Worm (Caenorhabditis elegans) whole organism, late embryonic: ENCODE results near the gene unc-22.

Experiments
- C08G9.2 ChIP-seq: sonication (generic microtip); optimal IDR thresholded peaks from 2 replicates; lab custom pipeline; 2016; ENCODE audit warnings: mild to moderate bottlenecking, missing genetic modification characterization, moderate library complexity, missing compliant biosample characterization
- K09A11.1 ChIP-seq: sonication (generic microtip); optimal IDR thresholded peaks from 2 replicates; lab custom pipeline; 2017; ENCODE audit warnings: antibody characterized with exemption, mild to moderate bottlenecking, missing genetic modification characterization, missing compliant biosample characterization; ENCODE audit not compliant: insufficient read depth
- T23F11.4 ChIP-seq: fragments of 200-800 bp; sonication (Bioruptor generic); optimal IDR thresholded peaks from 2 replicates; lab custom pipeline; 2018; ENCODE audit warnings: mild to moderate bottlenecking, missing genetic modification characterization, missing compliant biosample characterization
- Y22D7AL.16 ChIP-seq: sonication (generic microtip); optimal IDR thresholded peaks from 2 replicates; lab custom pipeline; 2016; ENCODE audit warnings: missing genetic modification characterization, missing compliant biosample characterization
- ahr-1 ChIP-seq: sonication (generic microtip); optimal IDR thresholded peaks from 2 replicates; lab custom pipeline; 2016; ENCODE audit warnings: missing genetic modification characterization, missing compliant biosample characterization
- ceh-14 ChIP-seq: sonication (generic microtip); optimal IDR thresholded peaks from 2 replicates; lab custom pipeline; 2016; ENCODE audit warnings: missing genotype, missing genetic modification characterization, missing compliant biosample characterization
- ceh-18 ChIP-seq: sonication (generic microtip); optimal IDR thresholded peaks from 2 replicates; lab custom pipeline; 2016; ENCODE audit warnings: missing genetic modification characterization, missing compliant biosample characterization
- ceh-2 ChIP-seq: sonication (generic microtip); optimal IDR thresholded peaks from 2 replicates; lab custom pipeline; 2016; ENCODE audit warnings: missing genotype, missing genetic modification characterization, missing compliant biosample characterization
- ceh-24 ChIP-seq: sonication (generic microtip); optimal IDR thresholded peaks from 2 replicates; lab custom pipeline; 2016; ENCODE audit warnings: mild to moderate bottlenecking, missing genetic modification characterization, missing compliant biosample characterization
- ceh-31 ChIP-seq: sonication (generic microtip); optimal IDR thresholded peaks from 2 replicates; lab custom pipeline; 2016; ENCODE audit warnings: missing genetic modification characterization, missing compliant biosample characterization
- ceh-45 ChIP-seq: fragments of 200-800 bp; sonication (Bioruptor generic); IDR thresholded peaks from 2 replicates; pipeline ENCODE4 v1.3.6; 2022; ENCODE audit warnings: missing genetic modification reagents, missing genetic modification characterization, missing compliant biosample characterization
- ceh-6 ChIP-seq: fragments of 200-800 bp; sonication (Bioruptor generic); optimal IDR thresholded peaks from 2 replicates; lab custom pipeline; 2018; ENCODE audit warnings: mild to moderate bottlenecking, missing genetic modification characterization, missing compliant biosample characterization
- che-1 ChIP-seq: sonication (generic microtip); optimal IDR thresholded peaks from 2 replicates; lab custom pipeline; 2016; ENCODE audit warnings: mild to moderate bottlenecking, missing genetic modification characterization, missing compliant biosample characterization
- dve-1 ChIP-seq: sonication (generic microtip); optimal IDR thresholded peaks from 2 replicates; lab custom pipeline; 2017; ENCODE audit warnings: antibody characterized with exemption, mild to moderate bottlenecking, missing genetic modification characterization, missing compliant biosample characterization
- ets-4 ChIP-seq: sonication (generic microtip); optimal IDR thresholded peaks from 2 replicates; lab custom pipeline; 2016; ENCODE audit warnings: missing genetic modification characterization, missing compliant biosample characterization
- eyg-1 ChIP-seq: sonication (generic microtip); optimal IDR thresholded peaks from 2 replicates; lab custom pipeline; 2016; ENCODE audit warnings: missing genotype, missing genetic modification characterization, missing compliant biosample characterization
- fkh-10 ChIP-seq: fragments of 150-350 bp; optimal IDR thresholded peaks from 2 replicates; lab custom pipeline; 2014; ENCODE audit warnings: missing biosample characterization, missing genetic modification reagents, missing genetic modification characterization
- gmeb-2 ChIP-seq: sonication (generic microtip); optimal IDR thresholded peaks from 2 replicates; lab custom pipeline; 2016; ENCODE audit warnings: missing genetic modification characterization, inconsistent platforms, missing compliant biosample characterization
- hlh-30 ChIP-seq: sonication (generic microtip); optimal IDR thresholded peaks from 2 replicates; lab custom pipeline; 2017; ENCODE audit warnings: antibody characterized with exemption, missing genetic modification characterization, missing compliant biosample characterization; ENCODE audit not compliant: insufficient read depth
- hlh-8 ChIP-seq: sonication (generic microtip); optimal IDR thresholded peaks from 2 replicates; lab custom pipeline; 2016; ENCODE audit warnings: missing genotype, missing genetic modification characterization, missing compliant biosample characterization
- lin-11 ChIP-seq: fragments of 200-800 bp; sonication (Bioruptor generic); optimal IDR thresholded peaks from 2 replicates; lab custom pipeline; 2018; ENCODE audit warnings: mild to moderate bottlenecking, missing genetic modification characterization, missing compliant biosample characterization
- mec-3 ChIP-seq: sonication (generic microtip); optimal IDR thresholded peaks from 2 replicates; lab custom pipeline; 2016; ENCODE audit warnings: borderline replicate concordance, missing genetic modification characterization, missing compliant biosample characterization
- nfya-1 ChIP-seq: sonication (generic microtip); optimal IDR thresholded peaks from 2 replicates; lab custom pipeline; 2017; ENCODE audit warnings: missing genetic modification characterization, mild to moderate bottlenecking, missing compliant biosample characterization, antibody characterized with exemption, moderate library complexity
- nhr-11 ChIP-seq: fragments of 150-350 bp; optimal IDR thresholded peaks from 2 replicates; lab custom pipeline; 2014; ENCODE audit warnings: missing biosample characterization, missing genetic modification characterization
- odd-2 ChIP-seq: sonication (generic microtip); optimal IDR thresholded peaks from 2 replicates; lab custom pipeline; 2017; ENCODE audit warnings: antibody characterized with exemption, mild to moderate bottlenecking, missing genetic modification characterization, missing compliant biosample characterization
- pag-3 ChIP-seq: sonication (generic microtip); optimal IDR thresholded peaks from 2 replicates; lab custom pipeline; 2016; ENCODE audit warnings: missing compliant biosample characterization, missing genetic modification characterization, borderline replicate concordance
- pax-1 ChIP-seq: fragments of 150-350 bp; optimal IDR thresholded peaks from 2 replicates; lab custom pipeline; 2014; ENCODE audit warnings: missing biosample characterization, missing genetic modification characterization
- pha-2 ChIP-seq: sonication (generic microtip); optimal IDR thresholded peaks from 2 replicates; lab custom pipeline; 2017; ENCODE audit warnings: mild to moderate bottlenecking, missing genetic modification characterization, missing compliant biosample characterization
- rnt-1 ChIP-seq: sonication (generic microtip); optimal IDR thresholded peaks from 2 replicates; lab custom pipeline; 2016; ENCODE audit warnings: missing genetic modification characterization, missing compliant biosample characterization
- sdc-2 ChIP-seq: sonication (generic microtip); optimal IDR thresholded peaks from 2 replicates; lab custom pipeline; 2016; ENCODE audit warnings: missing genotype, missing genetic modification characterization, missing compliant biosample characterization
- sox-2 ChIP-seq: fragments of 200-800 bp; sonication (Bioruptor generic); IDR thresholded peaks from 2 replicates; pipeline ENCODE4 v1.3.6; 2022; ENCODE audit warnings: missing genetic modification reagents, missing genetic modification characterization, missing compliant biosample characterization
- tbx-7 ChIP-seq: sonication (generic microtip); optimal IDR thresholded peaks from 2 replicates; lab custom pipeline; 2016; ENCODE audit warnings: missing genotype, missing genetic modification characterization, missing compliant biosample characterization
- unc-3 ChIP-seq, 2 experiments: fragments of 200-800 bp in 1 of 2; sonication (Bioruptor generic) in 1 of 2; sonication (generic microtip) in 1 of 2; conservative IDR thresholded peaks in 1 of 2; optimal IDR thresholded peaks in 1 of 2; 2 replicates each; pipeline versions ENCODE4 v1.3.6 to Lab custom; 2016 to 2022; ENCODE audit warnings: missing compliant biosample characterization in 2 of 2, missing genetic modification characterization in 2 of 2, missing genetic modification reagents in 1 of 2
- unc-55 ChIP-seq: sonication (generic microtip); optimal IDR thresholded peaks from 2 replicates; lab custom pipeline; 2017; ENCODE audit warnings: missing biosample characterization, missing genetic modification reagents, missing genetic modification characterization
- unc-86 ChIP-seq: sonication (generic microtip); optimal IDR thresholded peaks from 2 replicates; lab custom pipeline; 2016; ENCODE audit warnings: missing genetic modification characterization, missing compliant biosample characterization
- zip-5 ChIP-seq: sonication (generic microtip); optimal IDR thresholded peaks from 2 replicates; lab custom pipeline; 2016; ENCODE audit warnings: missing genetic modification characterization, missing compliant biosample characterization
- ztf-16 ChIP-seq: sonication (generic microtip); optimal IDR thresholded peaks from 2 replicates; lab custom pipeline; 2017; ENCODE audit warnings: missing genetic modification characterization, missing compliant biosample characterization

unc-22 gene

ce11 chrIV:11955592-11955991, 55.2 kb downstream of the unc-22 start:
- TF ChIP-seq nfya-1 (tag; lab: Kevin White, UChicago): no peak
- no peak for TF ChIP-seq ceh-18
- no peak for TF ChIP-seq unc-3 (GFP tag; conservative IDR thresholded peaks at IDR 0.05; lab: Robert Waterston, UW)
- TF ChIP-seq unc-3 (tag; optimal IDR thresholded peaks at IDR 0.05; lab: Kevin White, UChicago): no peak
- TF ChIP-seq gmeb-2 (tag; lab: Kevin White, UChicago): no peak
- no peak for TF ChIP-seq ztf-16 (tag; lab: Kevin White, UChicago)
- no peak for TF ChIP-seq nhr-11 (tag; lab: Kevin White, UChicago)
- TF ChIP-seq ceh-45 (GFP tag; lab: Robert Waterston, UW): no peak
- no peak for TF ChIP-seq pha-2 (tag; lab: Kevin White, UChicago)
- no peak for TF ChIP-seq ceh-31
- TF ChIP-seq odd-2: no peak
- no peak for TF ChIP-seq pag-3
- no peak for TF ChIP-seq hlh-30 (tag; lab: Kevin White, UChicago)
- TF ChIP-seq ceh-2 (tag; lab: Kevin White, UChicago): no peak
- TF ChIP-seq pax-1 (tag; lab: Kevin White, UChicago): no peak
- TF ChIP-seq rnt-1 (tag; lab: Kevin White, UChicago): no peak

- TF ChIP-seq ceh-18 (peak; percentile 10), ceh-2 (tag; lab: Kevin White, UChicago) (no peak)
These were observed 58.1 kb downstream of the unc-22 start, which contains the start of gene gdh-1 for ce11 chrIV:11952612-11953299. Gene gdh-1 (plus strand): TSS chrIV:11953249.

- no peak for TF ChIP-seq ahr-1 (tag; lab: Kevin White, UChicago)
- no peak for TF ChIP-seq unc-86 (tag; lab: Kevin White, UChicago)
- no peak for TF ChIP-seq hlh-8
- TF ChIP-seq zip-5 (tag; lab: Kevin White, UChicago): no peak
- no peak for TF ChIP-seq T23F11.4 (GFP tag; lab: Kevin White, UChicago)
- no peak for TF ChIP-seq ceh-24 (tag; lab: Kevin White, UChicago)
- TF ChIP-seq K09A11.1 (tag; lab: Kevin White, UChicago): no peak
- TF ChIP-seq ceh-14 (tag; lab: Kevin White, UChicago): no peak
- no peak for TF ChIP-seq ets-4 (tag; lab: Kevin White, UChicago)
- TF ChIP-seq ceh-31: no peak
- TF ChIP-seq eyg-1 (tag; lab: Kevin White, UChicago): no peak
- no peak for TF ChIP-seq fkh-10 (GFP tag; lab: Kevin White, UChicago)
- TF ChIP-seq mec-3 (tag; lab: Kevin White, UChicago): no peak
These were observed 60.5 kb downstream of the unc-22 start, which contains the start of gene tbx-36 for ce11 chrIV:11950270-11950669. Gene tbx-36 (plus strand): TSS chrIV:11950570.

- no peak for TF ChIP-seq T23F11.4 (GFP tag; lab: Kevin White, UChicago)
- no peak for TF ChIP-seq sdc-2 (tag; lab: Kevin White, UChicago)
- TF ChIP-seq nhr-11 (tag; lab: Kevin White, UChicago): no peak
- no peak for TF ChIP-seq ceh-6
- no peak for TF ChIP-seq dve-1 (tag; lab: Kevin White, UChicago)
- no peak for TF ChIP-seq hlh-8
- TF ChIP-seq sox-2 (GFP tag; lab: Robert Waterston, UW): no peak
- TF ChIP-seq pax-1 (tag; lab: Kevin White, UChicago): no peak
- no peak for TF ChIP-seq unc-55
- TF ChIP-seq, all 69 proteins: peak for 0
These were observed 61.1 kb downstream of the unc-22 start, which contains the start of gene hdl-1 for ce11 chrIV:11949717-11950116. Gene hdl-1 (minus strand): TSS chrIV:11949817.

ce11 chrIV:11945621-11946020, 65.2 kb downstream of the unc-22 start, which contains the start of gene ZK829.3:
Gene ZK829.3 (minus strand): TSS chrIV:11945721.
- TF ChIP-seq tbx-7 (tag; lab: Kevin White, UChicago): no peak
- no peak for TF ChIP-seq ceh-31
- no peak for TF ChIP-seq ceh-45 (GFP tag; lab: Robert Waterston, UW)
- TF ChIP-seq lin-11 (tag; lab: Kevin White, UChicago): no peak
- no peak for TF ChIP-seq pha-2 (tag; lab: Kevin White, UChicago)
- no peak for TF ChIP-seq hlh-30 (tag; lab: Kevin White, UChicago)
- TF ChIP-seq che-1: no peak
- TF ChIP-seq C08G9.2 (tag; lab: Kevin White, UChicago): no peak
- no peak for TF ChIP-seq Y22D7AL.16 (tag; lab: Kevin White, UChicago)
- no peak for TF ChIP-seq T23F11.4 (GFP tag; lab: Kevin White, UChicago)
